Worm (Caenorhabditis elegans) whole organism, L4 larva: Measurements from ENCODE around the gene F28B4.4.
A peak's percentile ranks its signal among the peaks of the same experiment; 100 is the strongest.

ENCODE experiments used
- F10B5.3 ChIP-seq: sonication (generic microtip); optimal IDR thresholded peaks from 2 replicates; lab custom pipeline; 2016; ENCODE audit warnings: mild to moderate bottlenecking, missing genetic modification characterization, missing compliant biosample characterization
- F26F4.8 ChIP-seq: fragments of 200-800 bp; sonication (Bioruptor generic); conservative IDR thresholded peaks from 2 replicates; pipeline ENCODE4 v1.3.6; 2022; ENCODE audit warnings: missing genetic modification characterization, missing compliant biosample characterization
- F37D6.2 ChIP-seq: sonication (generic microtip); optimal IDR thresholded peaks from 2 replicates; lab custom pipeline; 2016; ENCODE audit warnings: mild to moderate bottlenecking, missing genetic modification characterization, missing compliant biosample characterization
- T20F7.1 ChIP-seq: fragments of 200-800 bp; sonication (Bioruptor generic); optimal IDR thresholded peaks from 2 replicates; lab custom pipeline; 2018; ENCODE audit warnings: mild to moderate bottlenecking, missing genetic modification characterization, missing compliant biosample characterization
- Y48G9A.11 ChIP-seq: fragments of 200-800 bp; sonication (Bioruptor generic); IDR thresholded peaks from 2 replicates; pipeline ENCODE4 v1.3.6; 2022; ENCODE audit warnings: missing genetic modification reagents, missing genetic modification characterization, missing compliant biosample characterization
- aha-1 ChIP-seq: fragments of 150-350 bp; peaks from one replicate; lab custom pipeline; 2014; ENCODE audit warnings: missing biosample characterization, missing genetic modification characterization
- aly-2 ChIP-seq: sonication (generic microtip); optimal IDR thresholded peaks from 2 replicates; lab custom pipeline; 2018; ENCODE audit warnings: missing biosample characterization, missing genetic modification characterization
- ama-1 ChIP-seq: fragments of 150-350 bp; optimal IDR thresholded peaks from 2 replicates; lab custom pipeline; 2014; ENCODE audit warnings: inconsistent platforms, mixed read lengths
- ceh-20 ChIP-seq: fragments of 200-800 bp; sonication (Bioruptor generic); IDR thresholded peaks from 2 replicates; pipeline ENCODE4 v1.3.6; 2022; ENCODE audit warnings: missing genetic modification reagents, missing genetic modification characterization, missing compliant biosample characterization
- ceh-44 ChIP-seq: fragments of 200-800 bp; sonication (Bioruptor generic); IDR thresholded peaks from 2 replicates; pipeline ENCODE4 v1.3.6; 2022; ENCODE audit warnings: missing genetic modification reagents, missing genetic modification characterization, missing compliant biosample characterization
- ceh-62 ChIP-seq: sonication (generic microtip); optimal IDR thresholded peaks from 2 replicates; lab custom pipeline; 2017; ENCODE audit warnings: missing biosample characterization, missing genetic modification characterization
- ces-1 ChIP-seq: fragments of 150-350 bp; sonication (generic microtip); optimal IDR thresholded peaks from 4 replicates; lab custom pipeline; 2014; ENCODE audit warnings: missing biosample characterization, missing genetic modification reagents, missing genetic modification characterization
- ctbp-1 ChIP-seq: fragments of 200-800 bp; sonication (Bioruptor generic); IDR thresholded peaks from 2 replicates; pipeline ENCODE4 v1.3.6; 2022; ENCODE audit warnings: missing genetic modification reagents, missing genetic modification characterization, missing compliant biosample characterization
- daf-16 ChIP-seq, 3 experiments: sonication (generic microtip); optimal IDR thresholded peaks; 2 replicates each; lab custom pipeline; 2016 to 2017; ENCODE audit warnings: missing genetic modification characterization in 3 of 3, missing genetic modification reagents in 3 of 3, mild to moderate bottlenecking in 2 of 3, missing compliant biosample characterization in 2 of 3, missing biosample characterization in 1 of 3, moderate library complexity in 1 of 3
- daf-19 ChIP-seq: fragments of 200-800 bp; sonication (Bioruptor generic); conservative IDR thresholded peaks from 2 replicates; pipeline ENCODE4 v1.3.6; 2022; ENCODE audit warnings: missing genetic modification characterization, missing compliant biosample characterization
- daf-8 ChIP-seq: fragments of 200-800 bp; sonication (Bioruptor generic); IDR thresholded peaks from 2 replicates; pipeline ENCODE4 v1.3.6; 2022; ENCODE audit warnings: missing genetic modification characterization, missing compliant biosample characterization
- dmd-9 ChIP-seq: fragments of 200-800 bp; sonication (Bioruptor generic); IDR thresholded peaks from 2 replicates; pipeline ENCODE4 v1.3.6; 2022; ENCODE audit warnings: missing genetic modification reagents, missing genetic modification characterization, missing compliant biosample characterization
- egl-27 ChIP-seq: sonication (generic microtip); optimal IDR thresholded peaks from 3 replicates; lab custom pipeline; 2017; ENCODE audit warnings: missing biosample characterization, missing genetic modification reagents, missing genetic modification characterization
- fkh-10 ChIP-seq: fragments of 150-350 bp; optimal IDR thresholded peaks from 2 replicates; lab custom pipeline; 2014; ENCODE audit warnings: missing biosample characterization, missing genetic modification reagents, missing genetic modification characterization
- hif-1 ChIP-seq, 2 experiments: sonication (generic microtip); optimal IDR thresholded peaks; 2 replicates each; lab custom pipeline; 2016 to 2017; ENCODE audit warnings: missing compliant biosample characterization in 2 of 2, missing genetic modification characterization in 2 of 2, missing genetic modification reagents in 2 of 2, missing genotype in 2 of 2, mild to moderate bottlenecking in 1 of 2
- hlh-30 ChIP-seq: sonication (generic microtip); optimal IDR thresholded peaks from 2 replicates; lab custom pipeline; 2017; ENCODE audit warnings: antibody characterized with exemption, mild to moderate bottlenecking, missing genetic modification characterization, missing compliant biosample characterization; ENCODE audit not compliant: insufficient read depth
- jun-1 ChIP-seq: fragments of 150-350 bp; optimal IDR thresholded peaks from 2 replicates; lab custom pipeline; 2014; ENCODE audit warnings: missing biosample characterization, missing genetic modification reagents, missing genetic modification characterization
- lin-1 ChIP-seq: fragments of 200-800 bp; sonication (Bioruptor generic); IDR thresholded peaks from 2 replicates; pipeline ENCODE4 v1.3.6; 2022; ENCODE audit warnings: missing genetic modification reagents, missing genetic modification characterization, missing compliant biosample characterization
- lin-13 ChIP-seq: fragments of 150-350 bp; optimal IDR thresholded peaks from 2 replicates; lab custom pipeline; 2014; ENCODE audit warnings: missing biosample characterization, missing genetic modification reagents, missing genetic modification characterization
- lin-38 ChIP-seq: fragments of 200-800 bp; sonication (Bioruptor generic); IDR thresholded peaks from 2 replicates; pipeline ENCODE4 v1.3.6; 2022; ENCODE audit warnings: missing genetic modification reagents, missing genetic modification characterization, missing compliant biosample characterization
- lin-39 ChIP-seq: fragments of 150-350 bp; optimal IDR thresholded peaks from 2 replicates; lab custom pipeline; 2014; ENCODE audit warnings: missing biosample characterization, missing genetic modification reagents, missing genetic modification characterization
- lsy-2 ChIP-seq, 2 experiments: fragments of 150-350 bp in 1 of 2; sonication (generic microtip) in 1 of 2; optimal IDR thresholded peaks; 2 replicates each; lab custom pipeline; 2014 to 2017; ENCODE audit warnings: missing biosample characterization in 2 of 2, missing genetic modification characterization in 2 of 2
- mdt-29 ChIP-seq: fragments of 200-800 bp; sonication (Bioruptor generic); IDR thresholded peaks from 2 replicates; pipeline ENCODE4 v1.3.6; 2022; ENCODE audit warnings: missing genetic modification reagents, missing genetic modification characterization, missing compliant biosample characterization
- mep-1 ChIP-seq: fragments of 150-350 bp; sonication (generic microtip); optimal IDR thresholded peaks from 3 replicates; lab custom pipeline; 2014; ENCODE audit warnings: missing biosample characterization, missing genetic modification characterization
- mxl-2 ChIP-seq: fragments of 200-800 bp; sonication (Bioruptor generic); conservative IDR thresholded peaks from 2 replicates; pipeline ENCODE4 v1.3.6; 2022; ENCODE audit warnings: missing genetic modification reagents, missing genetic modification characterization, missing compliant biosample characterization
- nhr-102 ChIP-seq: sonication (generic microtip); optimal IDR thresholded peaks from 2 replicates; lab custom pipeline; 2016; ENCODE audit warnings: mild to moderate bottlenecking, missing genetic modification characterization, moderate library complexity, missing compliant biosample characterization
- nhr-28 ChIP-seq: fragments of 150-350 bp; optimal IDR thresholded peaks from 2 replicates; lab custom pipeline; 2014; ENCODE audit warnings: missing biosample characterization, missing genetic modification characterization
- nhr-41 ChIP-seq: fragments of 200-800 bp; sonication (Bioruptor generic); IDR thresholded peaks from 2 replicates; pipeline ENCODE4 v1.3.6; 2022; ENCODE audit warnings: missing genetic modification reagents, missing genetic modification characterization, missing compliant biosample characterization
- nhr-6 ChIP-seq: fragments of 150-350 bp; optimal IDR thresholded peaks from 2 replicates; lab custom pipeline; 2014; ENCODE audit warnings: missing biosample characterization, missing genetic modification characterization
- pqm-1 ChIP-seq: sonication (generic microtip); optimal IDR thresholded peaks from 2 replicates; lab custom pipeline; 2017; ENCODE audit warnings: missing biosample characterization, missing genetic modification characterization
- rbr-2 ChIP-seq: sonication (generic microtip); optimal IDR thresholded peaks from 2 replicates; lab custom pipeline; 2016; ENCODE audit warnings: missing genotype, missing genetic modification characterization, missing compliant biosample characterization
- sdz-12 ChIP-seq: fragments of 200-800 bp; sonication (Bioruptor generic); optimal IDR thresholded peaks from 2 replicates; lab custom pipeline; 2018; ENCODE audit warnings: mild to moderate bottlenecking, missing genetic modification characterization, missing compliant biosample characterization
- set-16 ChIP-seq: fragments of 200-800 bp; sonication (Bioruptor generic); IDR thresholded peaks from 2 replicates; pipeline ENCODE4 v1.3.6; 2022; ENCODE audit warnings: missing genetic modification reagents, missing genetic modification characterization, missing compliant biosample characterization
- skn-1 ChIP-seq: fragments of 150-350 bp; optimal IDR thresholded peaks from 2 replicates; lab custom pipeline; 2014; ENCODE audit warnings: missing biosample characterization, missing genetic modification characterization
- snpc-1.2 ChIP-seq: fragments of 200-800 bp; sonication (Bioruptor generic); IDR thresholded peaks from 2 replicates; pipeline ENCODE4 v1.3.6; 2022; ENCODE audit warnings: missing genetic modification reagents, missing genetic modification characterization, missing compliant biosample characterization
- snpc-4 ChIP-seq: fragments of 150-350 bp; optimal IDR thresholded peaks from 2 replicates; lab custom pipeline; 2014; ENCODE audit warnings: missing biosample characterization, missing genetic modification characterization
- tag-97 ChIP-seq: fragments of 200-800 bp; sonication (Bioruptor generic); IDR thresholded peaks from 2 replicates; pipeline ENCODE4 v1.3.6; 2022; ENCODE audit warnings: missing genetic modification characterization, missing compliant biosample characterization
- zfp-2 ChIP-seq: sonication (generic microtip); optimal IDR thresholded peaks from 2 replicates; lab custom pipeline; 2016; ENCODE audit warnings: mild to moderate bottlenecking, missing genetic modification characterization, missing compliant biosample characterization
- zfp-3 ChIP-seq: fragments of 200-800 bp; sonication (Bioruptor generic); conservative IDR thresholded peaks from 2 replicates; pipeline ENCODE4 v1.3.6; 2022; ENCODE audit warnings: missing genetic modification reagents, missing genetic modification characterization, missing compliant biosample characterization
- zip-2 ChIP-seq: fragments of 150-350 bp; optimal IDR thresholded peaks from 2 replicates; lab custom pipeline; 2014; ENCODE audit warnings: missing biosample characterization, missing genetic modification characterization
- ztf-11 ChIP-seq: fragments of 150-350 bp; optimal IDR thresholded peaks from 2 replicates; lab custom pipeline; 2014; ENCODE audit warnings: missing biosample characterization, missing genetic modification characterization
- ztf-7 ChIP-seq: fragments of 150-350 bp; optimal IDR thresholded peaks from 2 replicates; lab custom pipeline; 2014; ENCODE audit warnings: missing biosample characterization, missing genetic modification characterization

Gene F28B4.4

DNA sequence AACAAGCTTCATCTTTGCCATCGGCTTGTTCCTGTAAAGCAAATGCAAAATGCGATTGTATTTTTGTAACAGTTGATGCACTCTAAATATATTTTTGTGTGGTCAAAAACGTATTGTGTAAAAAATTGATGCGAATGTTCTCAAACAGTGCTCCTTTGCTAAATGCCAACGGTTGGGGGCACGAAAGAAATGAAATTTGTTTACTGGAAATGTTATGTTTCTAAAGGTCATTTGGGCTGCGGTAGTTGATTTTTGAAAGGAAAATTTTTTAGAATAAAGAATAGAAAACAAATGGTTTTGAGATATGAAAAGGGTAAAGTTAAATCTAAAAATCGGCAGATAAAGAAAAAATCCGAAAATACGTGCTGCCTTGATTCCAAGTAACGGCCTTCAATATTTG is 39.0 kb downstream of the F28B4.4 start, which contains the start of gene C15C7.6:
TSS of gene C15C7.6 (minus strand) at position 101 of the 400 bp plus-strand sequence.
- TF ChIP-seq ztf-7, result no peak
- TF ChIP-seq zfp-3 (GFP tag; lab: Robert Waterston, UW), result no peak
- TF ChIP-seq hif-1 (tag; optimal IDR thresholded peaks at IDR 0.05; lab: Kevin White, UChicago), result no peak
- no peak for TF ChIP-seq nhr-102
- TF ChIP-seq zip-2 (tag; lab: Kevin White, UChicago), result no peak
- no peak for TF ChIP-seq tag-97 (GFP tag; lab: Robert Waterston, UW)
- TF ChIP-seq lin-1 (GFP tag; lab: Robert Waterston, UW), result no peak
- no peak for TF ChIP-seq lin-13
- no peak for TF ChIP-seq daf-19 (GFP tag; lab: Robert Waterston, UW)
- no peak for TF ChIP-seq ceh-62 (tag; lab: Kevin White, UChicago)
- TF ChIP-seq snpc-4 (tag; lab: Kevin White, UChicago), result no peak
- TF ChIP-seq Y48G9A.11 (GFP tag; lab: Robert Waterston, UW), result no peak

DNA sequence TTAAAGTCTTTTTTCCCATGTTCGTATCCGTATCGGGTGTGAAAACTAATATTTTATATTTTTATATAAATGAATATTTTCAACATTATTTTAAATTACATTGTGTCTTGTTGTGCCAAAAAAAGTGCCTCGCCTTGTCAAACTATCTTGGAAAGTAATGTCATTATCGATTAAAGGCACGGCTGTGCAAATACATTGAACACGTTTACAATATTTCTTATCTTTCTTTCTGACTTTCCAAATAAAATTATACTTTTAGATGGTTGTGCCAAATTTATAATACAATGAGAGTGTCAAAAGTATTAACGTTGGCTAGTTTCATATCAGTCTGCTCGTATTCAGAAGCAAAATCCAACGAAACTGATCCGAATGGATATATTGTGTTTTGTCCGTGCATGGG is 43.9 kb downstream of the F28B4.4 start, which contains the start of gene pfut-1:
TSS of gene pfut-1 (plus strand) at position 258 of the 400 bp plus-strand sequence.
- TF ChIP-seq jun-1, result no peak
- no peak for TF ChIP-seq mxl-2 (GFP tag; lab: Robert Waterston, UW)
- no peak for TF ChIP-seq ctbp-1 (GFP tag; lab: Robert Waterston, UW)
- no peak for TF ChIP-seq zfp-2 (tag; lab: Kevin White, UChicago)
- peak; percentile 28 for TF ChIP-seq nhr-28 (tag; lab: Kevin White, UChicago)
- TF ChIP-seq hif-1 (tag; optimal IDR thresholded peaks at IDR 0.05; lab: Kevin White, UChicago), result no peak
- TF ChIP-seq egl-27 (tag; lab: Kevin White, UChicago), result no peak
- TF ChIP-seq rbr-2, result no peak
- TF ChIP-seq pqm-1 (tag; lab: Kevin White, UChicago), result peak; percentile 19
- no peak for TF ChIP-seq daf-16 (GFP tag; optimal IDR thresholded peaks at IDR 0.05; lab: Kevin White, UChicago)
- TF ChIP-seq daf-16 (tag; optimal IDR thresholded peaks at IDR 0.05; lab: Kevin White, UChicago), result peak; percentile 61
- no peak for TF ChIP-seq F10B5.3 (tag; lab: Kevin White, UChicago)
- TF ChIP-seq aha-1, result no peak
- no peak for TF ChIP-seq ama-1 (lab: Kevin White, UChicago)
- TF ChIP-seq lin-38, result no peak
- TF ChIP-seq lin-39 (tag; lab: Kevin White, UChicago), result no peak
- TF ChIP-seq dmd-9 (GFP tag; lab: Robert Waterston, UW), result no peak
- TF ChIP-seq aly-2, result no peak
- TF ChIP-seq T20F7.1 (GFP tag; lab: Kevin White, UChicago), result peak; percentile 22
- no peak for TF ChIP-seq snpc-4 (tag; lab: Kevin White, UChicago)
- TF ChIP-seq fkh-10 (GFP tag; lab: Kevin White, UChicago), result no peak
- TF ChIP-seq skn-1 (tag; lab: Kevin White, UChicago), result no peak
- no peak for TF ChIP-seq sdz-12
- TF ChIP-seq lsy-2 (tag; optimal IDR thresholded peaks at IDR 0.05; lab: Kevin White, UChicago), result no peak
- no peak for TF ChIP-seq nhr-41
- TF ChIP-seq ceh-44 (GFP tag; lab: Robert Waterston, UW), result no peak

DNA sequence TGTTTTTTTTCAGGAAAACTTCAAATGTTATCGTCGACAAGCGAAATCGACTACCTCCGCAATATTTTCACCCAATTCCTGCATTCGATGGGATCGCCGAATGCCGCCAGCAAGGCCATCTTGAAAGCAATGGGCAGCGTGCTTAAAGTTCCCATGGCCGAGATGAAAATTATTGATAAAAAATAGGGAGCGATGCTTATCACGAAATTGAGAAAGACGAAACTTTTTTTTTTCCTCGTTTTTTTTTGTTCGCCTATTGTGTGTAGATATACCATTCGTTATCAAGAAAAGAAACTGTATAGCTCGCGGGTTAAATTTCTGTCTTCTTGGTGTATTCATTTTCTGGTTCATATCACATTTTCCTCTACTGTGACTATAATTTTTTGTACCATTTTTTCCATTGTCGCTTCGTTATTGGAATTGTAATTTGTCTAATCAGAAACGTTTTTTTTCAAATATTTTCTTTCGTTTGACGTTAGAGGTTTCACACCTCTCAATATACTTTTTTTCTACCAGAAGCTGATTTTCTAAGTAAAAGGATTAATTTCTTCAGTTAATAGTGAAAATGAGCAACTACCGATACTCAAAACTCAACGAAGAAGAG is 45.3 kb downstream of the F28B4.4 start, which contains the start of gene syx-6:
TSS of gene syx-6 (plus strand) at position 554 of the 604 bp plus-strand sequence.
- no peak for TF ChIP-seq nhr-102
- TF ChIP-seq aha-1, result peak; percentile 67

DNA sequence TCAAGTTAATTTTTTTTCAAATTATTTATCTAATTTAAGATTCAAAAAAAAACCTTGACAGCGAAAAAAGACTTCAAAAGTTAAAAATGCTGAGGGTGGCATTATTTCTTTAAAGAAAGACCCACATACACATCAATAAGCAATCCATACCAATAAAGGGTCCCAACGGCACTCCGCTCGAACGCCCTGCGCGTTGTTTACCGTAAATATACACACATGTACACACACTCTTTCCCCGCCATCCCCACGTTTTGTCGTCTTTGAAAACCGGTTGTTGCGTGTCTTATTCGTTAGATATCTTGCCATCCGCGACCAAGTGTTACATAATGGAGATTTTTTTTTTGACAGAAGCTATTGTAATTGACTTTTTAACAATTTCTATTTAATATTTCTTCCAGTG is 49.9 kb downstream of the F28B4.4 start, which contains the start of gene gcc-1:
TSS of gene gcc-1 (plus strand) at position 399 of the 400 bp plus-strand sequence.
- no peak for TF ChIP-seq sdz-12
- no peak for TF ChIP-seq daf-8
- no peak for TF ChIP-seq snpc-1.2 (GFP tag; lab: Robert Waterston, UW)
- peak; percentile 10 for TF ChIP-seq hlh-30 (tag; lab: Kevin White, UChicago)
- no peak for TF ChIP-seq ztf-11 (tag; lab: Kevin White, UChicago)
- no peak for TF ChIP-seq nhr-6
- TF ChIP-seq dmd-9 (GFP tag; lab: Robert Waterston, UW), result no peak
- no peak for TF ChIP-seq mdt-29 (GFP tag; lab: Robert Waterston, UW)
- no peak for TF ChIP-seq ztf-7
- TF ChIP-seq ceh-20 (GFP tag; lab: Robert Waterston, UW), result no peak
- no peak for TF ChIP-seq ama-1 (lab: Kevin White, UChicago)
- TF ChIP-seq mep-1 (tag; lab: Kevin White, UChicago), result peak; percentile 49
- no peak for TF ChIP-seq F26F4.8 (GFP tag; lab: Robert Waterston, UW)
- no peak for TF ChIP-seq set-16 (GFP tag; lab: Robert Waterston, UW)
- no peak for TF ChIP-seq F37D6.2 (tag; lab: Kevin White, UChicago)
- TF ChIP-seq ces-1 (GFP tag; lab: Kevin White, UChicago), result no peak
- no peak for TF ChIP-seq lin-39 (tag; lab: Kevin White, UChicago)
